Fruit fly (Drosophila melanogaster) whole organism, prepupa: ENCODE measurements around the gene CG33307.

Source experiments
- Blimp-1 ChIP-seq: fragments of 200-800 bp; sonication (Bioruptor generic); optimal IDR thresholded peaks from 3 replicates; lab custom pipeline; 2017; ENCODE audit warnings: missing biosample characterization, missing genetic modification characterization, mild to moderate bottlenecking, moderate library complexity, missing genetic modification reagents
- CG10631 ChIP-seq: fragments of 200-800 bp; sonication (Bioruptor generic); optimal IDR thresholded peaks from 2 replicates; lab custom pipeline; 2016; ENCODE audit warnings: missing biosample characterization, missing genetic modification characterization
- CG10669 ChIP-seq: fragments of 200-800 bp; sonication (Bioruptor generic); optimal IDR thresholded peaks from 3 replicates; lab custom pipeline; 2018; ENCODE audit warnings: missing biosample characterization, mild to moderate bottlenecking, missing genetic modification characterization, moderate library complexity
- CG11294 ChIP-seq: fragments of 200-800 bp; sonication (Bioruptor generic); IDR thresholded peaks from 2 replicates; pipeline ENCODE4 v1.3.6; 2022; ENCODE audit warnings: missing biosample characterization, missing genetic modification characterization
- CG11762 ChIP-seq: fragments of 200-800 bp; sonication (Bioruptor generic); optimal IDR thresholded peaks from 3 replicates; lab custom pipeline; 2016; ENCODE audit warnings: missing biosample characterization, missing genetic modification characterization; ENCODE audit not compliant: insufficient read depth
- CG15336 ChIP-seq: fragments of 200-800 bp; sonication (Bioruptor generic); IDR thresholded peaks from 2 replicates; pipeline ENCODE4 v1.3.6; 2022; ENCODE audit warnings: missing biosample characterization, missing genetic modification characterization
- CG1621 ChIP-seq: fragments of 200-800 bp; sonication (Bioruptor generic); optimal IDR thresholded peaks from 3 replicates; lab custom pipeline; 2018; ENCODE audit warnings: missing biosample characterization, mild to moderate bottlenecking, missing genetic modification characterization
- CG16779 ChIP-seq: fragments of 200-800 bp; sonication (Bioruptor generic); optimal IDR thresholded peaks from 3 replicates; lab custom pipeline; 2017; ENCODE audit warnings: missing biosample characterization, mild to moderate bottlenecking, missing genetic modification characterization
- CG3032 ChIP-seq: fragments of 200-800 bp; optimal IDR thresholded peaks from 2 replicates; lab custom pipeline; 2019; ENCODE audit warnings: missing biosample characterization, mild to moderate bottlenecking, missing genetic modification characterization, moderate library complexity
- CG31627 ChIP-seq: fragments of 200-800 bp; sonication (Bioruptor generic); optimal IDR thresholded peaks from 3 replicates; lab custom pipeline; 2016; ENCODE audit warnings: missing biosample characterization, missing genetic modification characterization
- CG34406 ChIP-seq: fragments of 200-800 bp; sonication (Bioruptor generic); optimal IDR thresholded peaks from 3 replicates; lab custom pipeline; 2016; ENCODE audit warnings: missing biosample characterization, missing genetic modification characterization
- CG4318 ChIP-seq: fragments of 200-800 bp; sonication (Bioruptor generic); optimal IDR thresholded peaks from 3 replicates; lab custom pipeline; 2017; ENCODE audit warnings: missing biosample characterization, mild to moderate bottlenecking, missing genetic modification characterization
- CG6163 ChIP-seq: fragments of 200-800 bp; sonication (Bioruptor generic); IDR thresholded peaks from 3 replicates; pipeline ENCODE4 v1.3.6; 2022; ENCODE audit warnings: missing biosample characterization, missing genetic modification characterization
- CG6276 ChIP-seq: fragments of 200-800 bp; sonication (Bioruptor generic); optimal IDR thresholded peaks from 2 replicates; lab custom pipeline; 2017; ENCODE audit warnings: missing biosample characterization, mild to moderate bottlenecking, missing genetic modification characterization
- CG6808 ChIP-seq: fragments of 200-800 bp; sonication (Bioruptor generic); optimal IDR thresholded peaks from 3 replicates; lab custom pipeline; 2017; ENCODE audit warnings: missing biosample characterization, missing genetic modification characterization, mild to moderate bottlenecking, moderate library complexity, missing genetic modification reagents
- CG6854 ChIP-seq: fragments of 200-800 bp; sonication (Bioruptor generic); optimal IDR thresholded peaks from 2 replicates; lab custom pipeline; 2017; ENCODE audit warnings: missing biosample characterization, mild to moderate bottlenecking, missing genetic modification characterization
- CG7368 ChIP-seq: fragments of 200-800 bp; sonication (Bioruptor generic); optimal IDR thresholded peaks from 3 replicates; lab custom pipeline; 2016; ENCODE audit warnings: missing biosample characterization, missing genetic modification characterization
- CG8119 ChIP-seq: fragments of 200-800 bp; sonication (Bioruptor generic); IDR thresholded peaks from 3 replicates; pipeline ENCODE4 v1.3.6; 2022; ENCODE audit warnings: missing biosample characterization, missing genetic modification characterization
- CG8319 ChIP-seq: fragments of 200-800 bp; sonication (Bioruptor generic); optimal IDR thresholded peaks from 3 replicates; lab custom pipeline; 2016; ENCODE audit warnings: missing biosample characterization, missing genetic modification characterization
- CG9139 ChIP-seq: fragments of 200-800 bp; sonication (Bioruptor generic); optimal IDR thresholded peaks from 3 replicates; lab custom pipeline; 2017; ENCODE audit warnings: missing biosample characterization, mild to moderate bottlenecking, missing genetic modification characterization
- Eip75B ChIP-seq: fragments of 200-800 bp; sonication (Bioruptor generic); optimal IDR thresholded peaks from 3 replicates; lab custom pipeline; 2016; ENCODE audit warnings: missing biosample characterization, missing genetic modification characterization
- Ets21C ChIP-seq: fragments of 200-800 bp; sonication (Bioruptor generic); optimal IDR thresholded peaks from 3 replicates; lab custom pipeline; 2016; ENCODE audit warnings: missing biosample characterization, missing genetic modification characterization
- Ets96B ChIP-seq: fragments of 200-800 bp; optimal IDR thresholded peaks from 2 replicates; lab custom pipeline; 2019; ENCODE audit warnings: missing biosample characterization, mild to moderate bottlenecking, missing genetic modification characterization, moderate library complexity
- Gug ChIP-seq: fragments of 200-800 bp; sonication (Bioruptor generic); IDR thresholded peaks from 2 replicates; pipeline ENCODE4 v1.3.6; 2022; ENCODE audit warnings: missing biosample characterization, missing genetic modification characterization
- Hr39 ChIP-seq: fragments of 200-800 bp; sonication (Bioruptor generic); optimal IDR thresholded peaks from 2 replicates; lab custom pipeline; 2016; ENCODE audit warnings: missing biosample characterization, missing genetic modification characterization
- Lpt ChIP-seq: fragments of 200-800 bp; sonication (Bioruptor generic); optimal IDR thresholded peaks from 3 replicates; lab custom pipeline; 2016; ENCODE audit warnings: missing biosample characterization, missing genetic modification characterization
- Met ChIP-seq: fragments of 200-800 bp; sonication (Bioruptor generic); optimal IDR thresholded peaks from 3 replicates; lab custom pipeline; 2016; ENCODE audit warnings: missing biosample characterization, missing genetic modification characterization
- Smox ChIP-seq: fragments of 200-800 bp; sonication (Bioruptor generic); optimal IDR thresholded peaks from 3 replicates; lab custom pipeline; 2016; ENCODE audit warnings: missing biosample characterization, missing genetic modification characterization
- Sox14 ChIP-seq: fragments of 200-800 bp; sonication (Bioruptor generic); optimal IDR thresholded peaks from 3 replicates; lab custom pipeline; 2016; ENCODE audit warnings: missing biosample characterization, missing genetic modification characterization
- Sox15 ChIP-seq: fragments of 200-800 bp; sonication (Bioruptor generic); optimal IDR thresholded peaks from 3 replicates; lab custom pipeline; 2016; ENCODE audit warnings: missing biosample characterization, missing genetic modification characterization
- achi ChIP-seq: fragments of 200-800 bp; sonication (Bioruptor generic); optimal IDR thresholded peaks from 3 replicates; lab custom pipeline; 2016; ENCODE audit warnings: missing biosample characterization, missing genetic modification characterization
- acj6 ChIP-seq: fragments of 200-800 bp; sonication (Bioruptor generic); optimal IDR thresholded peaks from 3 replicates; lab custom pipeline; 2016; ENCODE audit warnings: missing biosample characterization, missing genetic modification characterization
- cyc ChIP-seq: fragments of 200-800 bp; sonication (Bioruptor generic); optimal IDR thresholded peaks from 3 replicates; lab custom pipeline; 2016; ENCODE audit warnings: missing biosample characterization, missing genetic modification characterization
- dsx ChIP-seq: fragments of 200-800 bp; optimal IDR thresholded peaks from 3 replicates; lab custom pipeline; 2019; ENCODE audit warnings: missing biosample characterization, mild to moderate bottlenecking, missing genetic modification characterization, moderate library complexity; ENCODE audit not compliant: poor library complexity, severe bottlenecking
- eg ChIP-seq: fragments of 200-800 bp; sonication (Bioruptor generic); IDR thresholded peaks from 3 replicates; pipeline ENCODE4 v1.3.6; 2022; ENCODE audit warnings: missing biosample characterization, missing genetic modification characterization
- esn ChIP-seq: fragments of 200-800 bp; sonication (Bioruptor generic); optimal IDR thresholded peaks from 2 replicates; lab custom pipeline; 2016; ENCODE audit warnings: missing biosample characterization, mild to moderate bottlenecking, missing genetic modification characterization, moderate library complexity
- fd59A ChIP-seq: fragments of 200-800 bp; sonication (Bioruptor generic); optimal IDR thresholded peaks from 2 replicates; lab custom pipeline; 2017; ENCODE audit warnings: missing biosample characterization, mild to moderate bottlenecking, missing genetic modification characterization, missing genetic modification reagents
- fkh ChIP-seq: fragments of 200-800 bp; sonication (Bioruptor generic); optimal IDR thresholded peaks from 3 replicates; lab custom pipeline; 2017; ENCODE audit warnings: missing biosample characterization, mild to moderate bottlenecking, missing genetic modification characterization, moderate library complexity
- net ChIP-seq: fragments of 200-800 bp; sonication (Bioruptor generic); optimal IDR thresholded peaks from 3 replicates; lab custom pipeline; 2016; ENCODE audit warnings: missing biosample characterization, missing genetic modification characterization
- pdm3 ChIP-seq: fragments of 200-800 bp; sonication (Bioruptor generic); optimal IDR thresholded peaks from 3 replicates; lab custom pipeline; 2016; ENCODE audit warnings: missing biosample characterization, missing genetic modification characterization
- salr ChIP-seq, 2 experiments: fragments of 200-800 bp; sonication (Bioruptor generic); optimal IDR thresholded peaks; 3 replicates each; lab custom pipeline; 2016 to 2018; ENCODE audit warnings: missing biosample characterization in 2 of 2, missing genetic modification characterization in 2 of 2, mild to moderate bottlenecking in 1 of 2
- spab ChIP-seq: fragments of 200-800 bp; sonication (Bioruptor generic); optimal IDR thresholded peaks from 2 replicates; lab custom pipeline; 2017; ENCODE audit warnings: missing biosample characterization, mild to moderate bottlenecking, missing genetic modification characterization, missing genetic modification reagents
- svp ChIP-seq: fragments of 200-800 bp; sonication (Bioruptor generic); peaks from one replicate; lab custom pipeline; 2016; ENCODE audit warnings: missing biosample characterization, missing genetic modification characterization
- topi ChIP-seq: fragments of 200-800 bp; sonication (Bioruptor generic); optimal IDR thresholded peaks from 3 replicates; lab custom pipeline; 2016; ENCODE audit warnings: missing biosample characterization, missing genetic modification characterization

The CG33307 gene

dm6 chr2L:13843692-13844284, 2.5 kb upstream of the CG33307 start, which contains the start of gene CG33306:
Gene CG33306, minus strand, starts transcription at chr2L:13843742.
- TF ChIP-seq cyc (GFP tag; lab: Kevin White, UChicago): peak; percentile 22
- peak; percentile 42 for TF ChIP-seq svp (GFP tag; lab: Kevin White, UChicago)
- TF ChIP-seq acj6 (GFP tag; lab: Kevin White, UChicago): peak; percentile 7
- TF ChIP-seq Ets96B (tag; lab: Kevin White, UChicago): no peak
- TF ChIP-seq salr (GFP tag; optimal IDR thresholded peaks at IDR 0.05; lab: Kevin White, UChicago): no peak
- TF ChIP-seq Met (GFP tag; lab: Kevin White, UChicago): peak; percentile 55
- peak; percentile 50 for TF ChIP-seq esn
- peak; percentile 37 for TF ChIP-seq topi (GFP tag; lab: Kevin White, UChicago)

dm6 chr2L:13842572-13842971, 1.3 kb upstream of the CG33307 start:
- TF ChIP-seq acj6 (GFP tag; lab: Kevin White, UChicago) (no peak), net (no peak), fkh (GFP tag; lab: Kevin White, UChicago) (no peak), CG6854 (GFP tag; lab: Kevin White, UChicago) (no peak), Sox15 (GFP tag; lab: Kevin White, UChicago) (no peak), CG16779 (no peak)

dm6 chr2L:13842078-13842477, 758 bp upstream of the CG33307 start:
- no peak for TF ChIP-seq CG6276
- no peak for TF ChIP-seq CG8119
- TF ChIP-seq Gug: no peak
- no peak for TF ChIP-seq acj6 (GFP tag; lab: Kevin White, UChicago)
- TF ChIP-seq CG10669 (GFP tag; lab: Kevin White, UChicago): no peak
- TF ChIP-seq fkh (GFP tag; lab: Kevin White, UChicago): no peak
- no peak for TF ChIP-seq eg
- no peak for TF ChIP-seq CG4318
- TF ChIP-seq Hr39 (GFP tag; lab: Kevin White, UChicago): no peak
- TF ChIP-seq svp (GFP tag; lab: Kevin White, UChicago): no peak
- no peak for TF ChIP-seq Blimp-1 (GFP tag; lab: Kevin White, UChicago)
- TF ChIP-seq CG7368 (GFP tag; lab: Kevin White, UChicago): no peak
- TF ChIP-seq CG11762 (GFP tag; lab: Kevin White, UChicago): no peak
- no peak for TF ChIP-seq CG11294
- TF ChIP-seq fd59A (GFP tag; lab: Kevin White, UChicago): no peak
- no peak for TF ChIP-seq CG1621
- TF ChIP-seq achi: no peak
- no peak for TF ChIP-seq CG6854 (GFP tag; lab: Kevin White, UChicago)
- TF ChIP-seq CG10631: no peak
- TF ChIP-seq, all 60 proteins: peak for 0

dm6 chr2L:13839744-13840151, 1.6 kb downstream of the CG33307 start:
- TF ChIP-seq CG9139 (GFP tag; lab: Kevin White, UChicago): no peak
- TF ChIP-seq Ets96B (tag; lab: Kevin White, UChicago): peak; percentile 82
- TF ChIP-seq CG1621: peak; percentile 71
- peak; percentile 77 for TF ChIP-seq CG8319 (GFP tag; lab: Kevin White, UChicago)
- TF ChIP-seq CG15336 (GFP tag; lab: Robert Waterston, UW): peak; percentile 94
- TF ChIP-seq CG11294: peak; percentile 87
- peak; percentile 90 for TF ChIP-seq CG34406
- peak; percentile 88 for TF ChIP-seq Ets21C (GFP tag; lab: Kevin White, UChicago)
- TF ChIP-seq CG7368 (GFP tag; lab: Kevin White, UChicago): peak; percentile 72
- peak; percentile 91 for TF ChIP-seq cyc (GFP tag; lab: Kevin White, UChicago)
- peak; percentile 82 for TF ChIP-seq dsx (GFP tag; lab: Kevin White, UChicago)
- peak; percentile 89; the same call in 2 of the 3 replicates for TF ChIP-seq eg
- TF ChIP-seq salr (GFP tag; optimal IDR thresholded peaks at IDR 0.05; lab: Kevin White, UChicago): peak; percentile 15 to 92
- TF ChIP-seq CG10631: peak; percentile 88
- peak; percentile 88 for TF ChIP-seq CG6276
- TF ChIP-seq CG6163 (GFP tag; lab: Robert Waterston, UW): peak; percentile 86; the same call in 2 of the 3 replicates
- peak; percentile 91 for TF ChIP-seq pdm3
- peak; percentile 79 for TF ChIP-seq CG6808 (GFP tag; lab: Kevin White, UChicago)
- peak; percentile 77 for TF ChIP-seq spab (GFP tag; lab: Kevin White, UChicago)
- TF ChIP-seq CG3032 (tag; lab: Kevin White, UChicago): peak; percentile 84
- TF ChIP-seq Lpt (GFP tag; lab: Kevin White, UChicago): peak; percentile 93
- peak; percentile 92 for TF ChIP-seq Eip75B (GFP tag; lab: Kevin White, UChicago)
- TF ChIP-seq Sox14: peak; percentile 93
- peak; percentile 94 for TF ChIP-seq CG31627 (GFP tag; lab: Kevin White, UChicago)
- TF ChIP-seq CG11762 (GFP tag; lab: Kevin White, UChicago): peak; percentile 88
- peak; percentile 93 for TF ChIP-seq Smox
